Fruit fly (Drosophila melanogaster) Kc167 (cell line): ENCODE data around the gene CG4701.
"Not testable (repeated sequence)": the region's sequence is repeated elsewhere in the genome, so short reads cannot be mapped to it uniquely, and the experiment has no call there.

Source experiments
- Myc ChIP-seq: fragments of >200 bp; optimal IDR thresholded peaks from 2 replicates; lab custom pipeline; 2017; ENCODE audit warnings: missing external identifiers
- Sin3A ChIP-seq: fragments of >200 bp; optimal IDR thresholded peaks from 2 replicates; lab custom pipeline; 2018; ENCODE audit warnings: missing external identifiers
- h ChIP-seq: fragments of >200 bp; optimal IDR thresholded peaks from 3 replicates; lab custom pipeline; 2018; ENCODE audit warnings: missing external identifiers
- insv ChIP-seq: fragments of >200 bp; optimal IDR thresholded peaks from 3 replicates; lab custom pipeline; 2018; ENCODE audit warnings: missing external identifiers
- psq ChIP-seq: fragments of >200 bp; optimal IDR thresholded peaks from 2 replicates; lab custom pipeline; 2017; ENCODE audit warnings: missing external identifiers
- ttk ChIP-seq: sonication (Bioruptor generic); optimal IDR thresholded peaks from 2 replicates; lab custom pipeline; 2017; ENCODE audit warnings: missing external identifiers

dm6 chr2L:14739614-14740013, 26.1 kb upstream of the CG4701 start, which contains the start of gene CG42585:
- not testable (repeated sequence) for TF ChIP-seq Myc; ttk; psq (lab: Kevin White, UChicago); h (lab: Kevin White, UChicago); insv; Sin3A (lab: Kevin White, UChicago)
